Fruit fly (Drosophila melanogaster): ENCODE results near the gene baz.

The baz gene

dm6 chrX:17218232-17218951 is 58.6 kb downstream of the baz start, which contains the start of gene CG12998:
TSS of gene CG12998 (plus strand) at chrX:17218667.
- TF ChIP-seq brk (GFP tag; optimal IDR thresholded peaks at IDR 0.05) (no peak), dl (GFP tag; optimal IDR thresholded peaks at IDR 0.05; ENCODE audit: insufficient read depth in 1 of 2, partially characterized antibody in 2 of 2) (no peak), Dfd (GFP tag; optimal IDR thresholded peaks at IDR 0.05) (peak; percentile 97), tai (GFP tag; optimal IDR thresholded peaks at IDR 0.05) (no peak), Hr83 (GFP tag; optimal IDR thresholded peaks at IDR 0.05; ENCODE audit: poor library complexity, severe bottlenecking) (no peak)

dm6 chrX:17221142-17221541 is 61.3 kb downstream of the baz start, which contains the start of gene CG5172:
TSS of gene CG5172 (plus strand) at chrX:17221442.
- TF ChIP-seq dsf (GFP tag; optimal IDR thresholded peaks at IDR 0.05; ENCODE audit: borderline replicate concordance), result no peak
- TF ChIP-seq CG32264 (GFP tag; optimal IDR thresholded peaks at IDR 0.05), result no peak
- no peak for TF ChIP-seq brk (GFP tag; optimal IDR thresholded peaks at IDR 0.05)
- TF ChIP-seq CG9705 (GFP tag; optimal IDR thresholded peaks at IDR 0.05), result no peak
- TF ChIP-seq fru (GFP tag; optimal IDR thresholded peaks at IDR 0.05), result no peak
- TF ChIP-seq Hr83 (GFP tag; optimal IDR thresholded peaks at IDR 0.05; ENCODE audit: poor library complexity, severe bottlenecking), result no peak
- no peak for TF ChIP-seq lola (GFP tag; optimal IDR thresholded peaks at IDR 0.05)
- TF ChIP-seq h (GFP tag; optimal IDR thresholded peaks at IDR 0.05), result no peak
- no peak for TF ChIP-seq CrebA (GFP tag; optimal IDR thresholded peaks at IDR 0.05; ENCODE audit: borderline replicate concordance)
- no peak for TF ChIP-seq woc (GFP tag; optimal IDR thresholded peaks at IDR 0.05)
- no peak for TF ChIP-seq ey (GFP tag; optimal IDR thresholded peaks at IDR 0.05)
- no peak for TF ChIP-seq dmrt93B (GFP tag; optimal IDR thresholded peaks at IDR 0.05)
- TF ChIP-seq Hnf4 (GFP tag; optimal IDR thresholded peaks at IDR 0.05), result no peak

dm6 chrX:17223715-17224114 is 63.9 kb downstream of the baz start, which contains the start of gene CG34327:
TSS of gene CG34327 (minus strand) at chrX:17223815.
- TF ChIP-seq Vsx2 (GFP tag; optimal IDR thresholded peaks at IDR 0.05; ENCODE audit: partially characterized antibody) (no peak), tai (GFP tag; optimal IDR thresholded peaks at IDR 0.05) (no peak), Hr78 (GFP tag; optimal IDR thresholded peaks at IDR 0.05) (no peak), usp (GFP tag; optimal IDR thresholded peaks at IDR 0.05) (no peak), Sp1 (GFP tag; optimal IDR thresholded peaks at IDR 0.05) (no peak), psq (GFP tag; optimal IDR thresholded peaks at IDR 0.05) (no peak), sage (GFP tag; optimal IDR thresholded peaks at IDR 0.05) (no peak), dl (GFP tag; optimal IDR thresholded peaks at IDR 0.05; ENCODE audit: insufficient read depth in 1 of 2, partially characterized antibody in 2 of 2) (no peak), pan (optimal IDR thresholded peaks at IDR 0.05) (no peak), N (GFP tag; optimal IDR thresholded peaks at IDR 0.05) (no peak), GATAd (GFP tag; optimal IDR thresholded peaks at IDR 0.05) (no peak), ey (GFP tag; optimal IDR thresholded peaks at IDR 0.05) (no peak), fru (GFP tag; optimal IDR thresholded peaks at IDR 0.05) (no peak), CG9705 (GFP tag; optimal IDR thresholded peaks at IDR 0.05) (no peak), dmrt93B (GFP tag; optimal IDR thresholded peaks at IDR 0.05) (no peak)

dm6 chrX:17225972-17226680 is 66.3 kb downstream of the baz start:
- no peak for TF ChIP-seq CG9705 (GFP tag; optimal IDR thresholded peaks at IDR 0.05)
- peak; percentile 68 for TF ChIP-seq Dfd (GFP tag; optimal IDR thresholded peaks at IDR 0.05)

dm6 chrX:17226681-17227019 is 66.8 kb downstream of the baz start, which contains the start of gene CG10598:
TSS of gene CG10598 (minus strand) at chrX:17226867.
- no peak for TF ChIP-seq Dif (GFP tag; optimal IDR thresholded peaks at IDR 0.05; ENCODE audit: partially characterized antibody)
- no peak for TF ChIP-seq dmrt93B (GFP tag; optimal IDR thresholded peaks at IDR 0.05)

dm6 chrX:17227462-17227861 is 67.7 kb downstream of the baz start:
- no peak for TF ChIP-seq N (GFP tag; optimal IDR thresholded peaks at IDR 0.05)
- TF ChIP-seq pan (optimal IDR thresholded peaks at IDR 0.05), result no peak
- TF ChIP-seq CrebA (GFP tag; optimal IDR thresholded peaks at IDR 0.05; ENCODE audit: borderline replicate concordance), result no peak
- no peak for TF ChIP-seq psq (GFP tag; optimal IDR thresholded peaks at IDR 0.05)
- no peak for TF ChIP-seq br (GFP tag; optimal IDR thresholded peaks at IDR 0.05)
- no peak for TF ChIP-seq sv (GFP tag; optimal IDR thresholded peaks at IDR 0.05)
- TF ChIP-seq Abd-B (GFP tag; optimal IDR thresholded peaks at IDR 0.05), result no peak
- TF ChIP-seq CG9705 (GFP tag; optimal IDR thresholded peaks at IDR 0.05), result no peak
- TF ChIP-seq Sp1 (GFP tag; optimal IDR thresholded peaks at IDR 0.05), result no peak
- TF ChIP-seq dl (GFP tag; optimal IDR thresholded peaks at IDR 0.05; ENCODE audit: insufficient read depth in 1 of 2, partially characterized antibody in 2 of 2), result no peak
- TF ChIP-seq dsf (GFP tag; optimal IDR thresholded peaks at IDR 0.05; ENCODE audit: borderline replicate concordance), result no peak
- TF ChIP-seq HLH106 (tag; optimal IDR thresholded peaks at IDR 0.05), result no peak
- no peak for TF ChIP-seq Mio (GFP tag; optimal IDR thresholded peaks at IDR 0.05)
- no peak for TF ChIP-seq Hr78 (GFP tag; optimal IDR thresholded peaks at IDR 0.05)
- TF ChIP-seq h (GFP tag; optimal IDR thresholded peaks at IDR 0.05), result no peak
- no peak for TF ChIP-seq woc (GFP tag; optimal IDR thresholded peaks at IDR 0.05)
- no peak for TF ChIP-seq Hr83 (GFP tag; optimal IDR thresholded peaks at IDR 0.05; ENCODE audit: poor library complexity, severe bottlenecking)
- TF ChIP-seq CG32264 (GFP tag; optimal IDR thresholded peaks at IDR 0.05), result no peak
